Worm (Caenorhabditis elegans) whole organism, late embryonic: Measurements from ENCODE around the gene elt-4.

Experiments used
- C08G9.2 ChIP-seq: sonication (generic microtip); optimal IDR thresholded peaks from 2 replicates; lab custom pipeline; 2016; ENCODE audit warnings: mild to moderate bottlenecking, missing genetic modification characterization, moderate library complexity, missing compliant biosample characterization
- C38D4.7 ChIP-seq: fragments of 200-800 bp; sonication (Bioruptor generic); optimal IDR thresholded peaks from 2 replicates; lab custom pipeline; 2018; ENCODE audit warnings: mild to moderate bottlenecking, missing genetic modification characterization, moderate library complexity, missing compliant biosample characterization
- K09A11.1 ChIP-seq: sonication (generic microtip); optimal IDR thresholded peaks from 2 replicates; lab custom pipeline; 2017; ENCODE audit warnings: antibody characterized with exemption, mild to moderate bottlenecking, missing genetic modification characterization, missing compliant biosample characterization; ENCODE audit not compliant: insufficient read depth
- T23F11.4 ChIP-seq: fragments of 200-800 bp; sonication (Bioruptor generic); optimal IDR thresholded peaks from 2 replicates; lab custom pipeline; 2018; ENCODE audit warnings: mild to moderate bottlenecking, missing genetic modification characterization, missing compliant biosample characterization
- Y22D7AL.16 ChIP-seq: sonication (generic microtip); optimal IDR thresholded peaks from 2 replicates; lab custom pipeline; 2016; ENCODE audit warnings: missing genetic modification characterization, missing compliant biosample characterization
- ceh-14 ChIP-seq: sonication (generic microtip); optimal IDR thresholded peaks from 2 replicates; lab custom pipeline; 2016; ENCODE audit warnings: missing genotype, missing genetic modification characterization, missing compliant biosample characterization
- ceh-18 ChIP-seq: sonication (generic microtip); optimal IDR thresholded peaks from 2 replicates; lab custom pipeline; 2016; ENCODE audit warnings: missing genetic modification characterization, missing compliant biosample characterization
- ceh-19 ChIP-seq: fragments of 200-800 bp; sonication (Bioruptor generic); optimal IDR thresholded peaks from 2 replicates; lab custom pipeline; 2018; ENCODE audit warnings: mild to moderate bottlenecking, missing genetic modification characterization, missing compliant biosample characterization
- ceh-2 ChIP-seq: sonication (generic microtip); optimal IDR thresholded peaks from 2 replicates; lab custom pipeline; 2016; ENCODE audit warnings: missing genotype, missing genetic modification characterization, missing compliant biosample characterization
- ceh-24 ChIP-seq: sonication (generic microtip); optimal IDR thresholded peaks from 2 replicates; lab custom pipeline; 2016; ENCODE audit warnings: mild to moderate bottlenecking, missing genetic modification characterization, missing compliant biosample characterization
- ceh-31 ChIP-seq: sonication (generic microtip); optimal IDR thresholded peaks from 2 replicates; lab custom pipeline; 2016; ENCODE audit warnings: missing genetic modification characterization, missing compliant biosample characterization
- ceh-34 ChIP-seq: sonication (generic microtip); optimal IDR thresholded peaks from 2 replicates; lab custom pipeline; 2016; ENCODE audit warnings: mild to moderate bottlenecking, missing genetic modification characterization, missing compliant biosample characterization
- ceh-45 ChIP-seq: fragments of 200-800 bp; sonication (Bioruptor generic); IDR thresholded peaks from 2 replicates; pipeline ENCODE4 v1.3.6; 2022; ENCODE audit warnings: missing genetic modification reagents, missing genetic modification characterization, missing compliant biosample characterization
- ceh-48 ChIP-seq: sonication (generic microtip); optimal IDR thresholded peaks from 2 replicates; lab custom pipeline; 2016; ENCODE audit warnings: missing genetic modification characterization, inconsistent platforms, missing compliant biosample characterization
- ceh-6 ChIP-seq: fragments of 200-800 bp; sonication (Bioruptor generic); optimal IDR thresholded peaks from 2 replicates; lab custom pipeline; 2018; ENCODE audit warnings: mild to moderate bottlenecking, missing genetic modification characterization, missing compliant biosample characterization
- ceh-9 ChIP-seq: sonication (generic microtip); optimal IDR thresholded peaks from 2 replicates; lab custom pipeline; 2016; ENCODE audit warnings: mild to moderate bottlenecking, missing genetic modification characterization, inconsistent platforms, missing compliant biosample characterization
- dve-1 ChIP-seq: sonication (generic microtip); optimal IDR thresholded peaks from 2 replicates; lab custom pipeline; 2017; ENCODE audit warnings: antibody characterized with exemption, mild to moderate bottlenecking, missing genetic modification characterization, missing compliant biosample characterization
- elt-2 ChIP-seq: sonication (generic microtip); optimal IDR thresholded peaks from 2 replicates; lab custom pipeline; 2016; ENCODE audit warnings: missing genetic modification reagents, missing genetic modification characterization, missing compliant biosample characterization
- elt-4 ChIP-seq: sonication (generic microtip); optimal IDR thresholded peaks from 2 replicates; lab custom pipeline; 2016; ENCODE audit warnings: missing genetic modification characterization, missing compliant biosample characterization
- ets-4 ChIP-seq: sonication (generic microtip); optimal IDR thresholded peaks from 2 replicates; lab custom pipeline; 2016; ENCODE audit warnings: missing genetic modification characterization, missing compliant biosample characterization
- fax-1 ChIP-seq: sonication (generic microtip); optimal IDR thresholded peaks from 2 replicates; lab custom pipeline; 2016; ENCODE audit warnings: missing genotype, missing genetic modification characterization, missing compliant biosample characterization
- fkh-10 ChIP-seq: fragments of 150-350 bp; optimal IDR thresholded peaks from 2 replicates; lab custom pipeline; 2014; ENCODE audit warnings: missing biosample characterization, missing genetic modification reagents, missing genetic modification characterization
- hlh-30 ChIP-seq: sonication (generic microtip); optimal IDR thresholded peaks from 2 replicates; lab custom pipeline; 2017; ENCODE audit warnings: antibody characterized with exemption, missing genetic modification characterization, missing compliant biosample characterization; ENCODE audit not compliant: insufficient read depth
- lin-11 ChIP-seq: fragments of 200-800 bp; sonication (Bioruptor generic); optimal IDR thresholded peaks from 2 replicates; lab custom pipeline; 2018; ENCODE audit warnings: mild to moderate bottlenecking, missing genetic modification characterization, missing compliant biosample characterization
- madf-2 ChIP-seq: sonication (generic microtip); optimal IDR thresholded peaks from 2 replicates; lab custom pipeline; 2017; ENCODE audit warnings: missing genetic modification characterization, missing compliant biosample characterization
- nhr-232 ChIP-seq: sonication (generic microtip); optimal IDR thresholded peaks from 2 replicates; lab custom pipeline; 2016; ENCODE audit warnings: missing genetic modification characterization, missing compliant biosample characterization
- npax-4 ChIP-seq: sonication (generic microtip); optimal IDR thresholded peaks from 2 replicates; lab custom pipeline; 2016; ENCODE audit warnings: missing genetic modification characterization, missing compliant biosample characterization
- pag-3 ChIP-seq: sonication (generic microtip); optimal IDR thresholded peaks from 2 replicates; lab custom pipeline; 2016; ENCODE audit warnings: missing compliant biosample characterization, missing genetic modification characterization, borderline replicate concordance
- pax-1 ChIP-seq: fragments of 150-350 bp; optimal IDR thresholded peaks from 2 replicates; lab custom pipeline; 2014; ENCODE audit warnings: missing biosample characterization, missing genetic modification characterization
- pha-4 ChIP-seq: fragments of 150-350 bp; optimal IDR thresholded peaks from 2 replicates; lab custom pipeline; 2018; ENCODE audit warnings: missing biosample characterization, missing genetic modification reagents, missing genetic modification characterization
- pqm-1 ChIP-seq: sonication (generic microtip); optimal IDR thresholded peaks from 2 replicates; lab custom pipeline; 2016; ENCODE audit warnings: missing genetic modification characterization, missing compliant biosample characterization
- pros-1 ChIP-seq: fragments of 150-350 bp; optimal IDR thresholded peaks from 2 replicates; lab custom pipeline; 2014; ENCODE audit warnings: missing biosample characterization, missing genetic modification reagents, missing genetic modification characterization
- ref-2 ChIP-seq: sonication (generic microtip); optimal IDR thresholded peaks from 2 replicates; lab custom pipeline; 2016; ENCODE audit warnings: missing genetic modification characterization, missing compliant biosample characterization
- rnt-1 ChIP-seq: sonication (generic microtip); optimal IDR thresholded peaks from 2 replicates; lab custom pipeline; 2016; ENCODE audit warnings: missing genetic modification characterization, missing compliant biosample characterization
- sdc-2 ChIP-seq: sonication (generic microtip); optimal IDR thresholded peaks from 2 replicates; lab custom pipeline; 2016; ENCODE audit warnings: missing genotype, missing genetic modification characterization, missing compliant biosample characterization
- sox-2 ChIP-seq: fragments of 200-800 bp; sonication (Bioruptor generic); IDR thresholded peaks from 2 replicates; pipeline ENCODE4 v1.3.6; 2022; ENCODE audit warnings: missing genetic modification reagents, missing genetic modification characterization, missing compliant biosample characterization
- sox-4 ChIP-seq: sonication (generic microtip); optimal IDR thresholded peaks from 2 replicates; lab custom pipeline; 2017; ENCODE audit warnings: mild to moderate bottlenecking, missing genetic modification characterization, inconsistent platforms, missing compliant biosample characterization
- syd-9 ChIP-seq: sonication (generic microtip); optimal IDR thresholded peaks from 2 replicates; lab custom pipeline; 2016; ENCODE audit warnings: mild to moderate bottlenecking, missing genetic modification characterization, moderate library complexity, missing compliant biosample characterization
- tbx-2 ChIP-seq: sonication (generic microtip); optimal IDR thresholded peaks from 2 replicates; lab custom pipeline; 2016; ENCODE audit warnings: missing genetic modification characterization, missing compliant biosample characterization
- tbx-7 ChIP-seq: sonication (generic microtip); optimal IDR thresholded peaks from 2 replicates; lab custom pipeline; 2016; ENCODE audit warnings: missing genotype, missing genetic modification characterization, missing compliant biosample characterization
- unc-3 ChIP-seq, 2 experiments: fragments of 200-800 bp in 1 of 2; sonication (Bioruptor generic) in 1 of 2; sonication (generic microtip) in 1 of 2; conservative IDR thresholded peaks in 1 of 2; optimal IDR thresholded peaks in 1 of 2; 2 replicates each; pipeline versions ENCODE4 v1.3.6 to Lab custom; 2016 to 2022; ENCODE audit warnings: missing compliant biosample characterization in 2 of 2, missing genetic modification characterization in 2 of 2, missing genetic modification reagents in 1 of 2
- unc-42 ChIP-seq: sonication (generic microtip); optimal IDR thresholded peaks from 2 replicates; lab custom pipeline; 2016; ENCODE audit warnings: missing genotype, missing genetic modification characterization, missing compliant biosample characterization
- unc-86 ChIP-seq: sonication (generic microtip); optimal IDR thresholded peaks from 2 replicates; lab custom pipeline; 2016; ENCODE audit warnings: missing genetic modification characterization, missing compliant biosample characterization
- zip-5 ChIP-seq: sonication (generic microtip); optimal IDR thresholded peaks from 2 replicates; lab custom pipeline; 2016; ENCODE audit warnings: missing genetic modification characterization, missing compliant biosample characterization
- ztf-16 ChIP-seq: sonication (generic microtip); optimal IDR thresholded peaks from 2 replicates; lab custom pipeline; 2017; ENCODE audit warnings: missing genetic modification characterization, missing compliant biosample characterization

elt-4 gene

ce11 chrX:10430866-10431265 is 44.5 kb upstream of the elt-4 start:
- no peak for TF ChIP-seq tbx-7
- TF ChIP-seq ceh-31 (tag; lab: Kevin White, UChicago), result no peak
- peak; percentile 75 for TF ChIP-seq elt-2 (tag; lab: Kevin White, UChicago)
- TF ChIP-seq K09A11.1 (tag; lab: Kevin White, UChicago), result no peak
- TF ChIP-seq npax-4, result no peak
- no peak for TF ChIP-seq ceh-18 (tag; lab: Kevin White, UChicago)

DNA sequence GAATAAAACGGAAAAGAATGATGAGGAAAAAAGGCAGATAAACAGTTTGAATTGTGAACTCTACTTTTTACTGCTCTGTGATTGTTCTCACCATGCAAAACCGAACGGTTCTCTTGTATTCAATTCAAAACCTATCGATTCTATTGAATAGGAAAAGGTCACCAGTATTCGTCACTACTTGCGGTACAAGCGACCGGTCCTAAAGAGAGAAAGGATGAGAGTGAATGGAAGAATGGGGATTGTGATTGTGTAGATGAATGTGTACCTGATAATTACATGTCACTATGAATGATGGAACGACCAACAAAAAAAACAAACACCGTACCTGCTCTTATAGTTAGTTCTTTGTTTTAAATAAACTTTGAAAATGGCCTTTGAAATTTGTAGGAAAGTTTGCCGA is 42.5 kb upstream of the elt-4 start:
- no peak for TF ChIP-seq sdc-2
- no peak for TF ChIP-seq unc-86 (tag; lab: Kevin White, UChicago)
- TF ChIP-seq zip-5, result no peak
- no peak for TF ChIP-seq T23F11.4 (GFP tag; lab: Kevin White, UChicago)
- TF ChIP-seq rnt-1 (tag; lab: Kevin White, UChicago), result no peak
- no peak for TF ChIP-seq ceh-18 (tag; lab: Kevin White, UChicago)
- TF ChIP-seq ceh-31 (tag; lab: Kevin White, UChicago), result no peak
- TF ChIP-seq, all 69 proteins: peak for 0

ce11 chrX:10433863-10434262 is 41.5 kb upstream of the elt-4 start:
- no peak for TF ChIP-seq ets-4 (tag; lab: Kevin White, UChicago)
- no peak for TF ChIP-seq dve-1
- no peak for TF ChIP-seq pqm-1
- peak; percentile 5 for TF ChIP-seq ceh-31 (tag; lab: Kevin White, UChicago)
- no peak for TF ChIP-seq C38D4.7 (GFP tag; lab: Kevin White, UChicago)

- TF ChIP-seq pros-1 (tag; lab: Kevin White, UChicago) (peak; percentile 84), elt-4 (tag; lab: Kevin White, UChicago) (no peak), sdc-2 (peak; percentile 82), rnt-1 (tag; lab: Kevin White, UChicago) (peak; percentile 88), ceh-19 (GFP tag; lab: Kevin White, UChicago) (peak; percentile 55), unc-3 (GFP tag; conservative IDR thresholded peaks at IDR 0.05; lab: Robert Waterston, UW) (no peak), unc-3 (tag; optimal IDR thresholded peaks at IDR 0.05; lab: Kevin White, UChicago) (no peak), sox-4 (peak; percentile 35), ceh-9 (tag; lab: Kevin White, UChicago) (no peak), pax-1 (tag; lab: Kevin White, UChicago) (no peak), Y22D7AL.16 (no peak), fkh-10 (GFP tag; lab: Kevin White, UChicago) (peak; percentile 86), ceh-48 (tag; lab: Kevin White, UChicago) (peak; percentile 51), lin-11 (tag; lab: Kevin White, UChicago) (no peak), nhr-232 (tag; lab: Kevin White, UChicago) (no peak), tbx-2 (tag; lab: Kevin White, UChicago) (peak; percentile 85), fax-1 (tag; lab: Kevin White, UChicago) (peak; percentile 33), ceh-14 (tag; lab: Kevin White, UChicago) (peak; percentile 76), sox-2 (GFP tag; lab: Robert Waterston, UW) (0 out of 2 replicates have a peak, but pooled peaks have one; percentile 30), T23F11.4 (GFP tag; lab: Kevin White, UChicago) (peak; percentile 7), ets-4 (tag; lab: Kevin White, UChicago) (peak; percentile 53), ztf-16 (tag; lab: Kevin White, UChicago) (peak; percentile 24), ceh-31 (tag; lab: Kevin White, UChicago) (peak; percentile 94), ceh-24 (tag; lab: Kevin White, UChicago) (no peak), ref-2 (tag; lab: Kevin White, UChicago) (peak; percentile 65), C08G9.2 (peak; percentile 69), ceh-6 (GFP tag; lab: Kevin White, UChicago) (no peak), pag-3 (peak; percentile 57), unc-42 (tag; lab: Kevin White, UChicago) (peak; percentile 91), zip-5 (no peak), pha-4 (tag; lab: Kevin White, UChicago) (no peak), madf-2 (tag; lab: Kevin White, UChicago) (peak; percentile 61), ceh-45 (GFP tag; lab: Robert Waterston, UW) (no peak), ceh-2 (tag; lab: Kevin White, UChicago) (peak; percentile 16), syd-9 (tag; lab: Kevin White, UChicago) (peak; percentile 92), hlh-30 (tag; lab: Kevin White, UChicago) (peak; percentile 15), ceh-34 (tag; lab: Kevin White, UChicago) (peak; percentile 89)
Observed at ce11 chrX:10435492-10435939, 39.8 kb upstream of the elt-4 start.
